Fruit fly (Drosophila melanogaster) whole organism, embryonic: ENCODE measurements around the gene TotA.

ENCODE experiments used
- Antp ChIP-seq: fragments of 200-800 bp; sonication (Bioruptor generic); optimal IDR thresholded peaks from 3 replicates; lab custom pipeline; 2016; ENCODE audit warnings: missing biosample characterization, missing genetic modification characterization
- Awh ChIP-seq: fragments of 200-800 bp; sonication (Bioruptor generic); IDR thresholded peaks from 2 replicates; pipeline ENCODE4, ENCODE4 v1.3.6; 2022; ENCODE audit warnings: missing biosample characterization, missing genetic modification characterization
- Bdp1 ChIP-seq: fragments of 200-800 bp; sonication (Bioruptor generic); optimal IDR thresholded peaks from 3 replicates; lab custom pipeline; 2016; ENCODE audit warnings: missing biosample characterization, missing genetic modification characterization
- CG10321 ChIP-seq: fragments of 200-800 bp; sonication (Bioruptor generic); IDR thresholded peaks from 2 replicates; pipeline ENCODE4 v1.3.6; 2022; ENCODE audit warnings: missing biosample characterization, missing genetic modification characterization
- CG10654 ChIP-seq: fragments of 200-800 bp; sonication (Bioruptor generic); optimal IDR thresholded peaks from 2 replicates; lab custom pipeline; 2016; ENCODE audit warnings: missing biosample characterization, missing genetic modification characterization
- CG12236 ChIP-seq: fragments of 200-800 bp; sonication (Bioruptor generic); optimal IDR thresholded peaks from 2 replicates; lab custom pipeline; 2016; ENCODE audit warnings: missing biosample characterization, missing genetic modification characterization
- CG12744 ChIP-seq: fragments of 200-800 bp; sonication (Bioruptor generic); optimal IDR thresholded peaks from 2 replicates; lab custom pipeline; 2016; ENCODE audit warnings: missing biosample characterization, missing genetic modification characterization
- CG15073 ChIP-seq: fragments of 200-800 bp; sonication (Bioruptor generic); optimal IDR thresholded peaks from 2 replicates; lab custom pipeline; 2016; ENCODE audit warnings: missing biosample characterization, missing genetic modification characterization
- CG17612 ChIP-seq: fragments of 200-800 bp; sonication (Bioruptor generic); IDR thresholded peaks from 2 replicates; pipeline ENCODE4 v1.3.6; 2022; ENCODE audit warnings: missing biosample characterization, missing genetic modification characterization
- CG30431 ChIP-seq: fragments of 200-800 bp; sonication (Bioruptor generic); optimal IDR thresholded peaks from 2 replicates; lab custom pipeline; 2017; ENCODE audit warnings: missing biosample characterization, missing genetic modification characterization
- CG3726 ChIP-seq: fragments of 200-800 bp; sonication (Bioruptor generic); IDR thresholded peaks from 3 replicates; pipeline ENCODE4, ENCODE4 v1.3.6; 2022; ENCODE audit warnings: missing biosample characterization, missing genetic modification characterization
- CG42726 ChIP-seq: fragments of 200-800 bp; sonication (Bioruptor generic); IDR thresholded peaks from 2 replicates; pipeline ENCODE4 v1.3.6; 2022; ENCODE audit warnings: missing biosample characterization, missing genetic modification characterization; ENCODE audit not compliant: partially characterized antibody
- CG4820 ChIP-seq: fragments of 200-800 bp; sonication (Bioruptor generic); optimal IDR thresholded peaks from 3 replicates; lab custom pipeline; 2016; ENCODE audit warnings: missing biosample characterization, missing genetic modification characterization
- CG6765 ChIP-seq: fragments of 200-800 bp; sonication (Bioruptor generic); optimal IDR thresholded peaks from 3 replicates; lab custom pipeline; 2017; ENCODE audit warnings: missing biosample characterization, mild to moderate bottlenecking, missing genetic modification characterization
- CG8089 ChIP-seq: fragments of 200-800 bp; sonication (Bioruptor generic); optimal IDR thresholded peaks from 3 replicates; lab custom pipeline; 2016; ENCODE audit warnings: missing biosample characterization, missing genetic modification characterization
- CTCF ChIP-seq: fragments of 200-800 bp; sonication (Bioruptor generic); optimal IDR thresholded peaks from 2 replicates; lab custom pipeline; 2017; ENCODE audit warnings: missing biosample characterization, mild to moderate bottlenecking, missing genetic modification characterization, moderate library complexity
- D ChIP-seq, 2 experiments: fragments of 200-800 bp in 1 of 2; fragments of >200 bp in 1 of 2; sonication (Bioruptor generic) in 1 of 2; optimal IDR thresholded peaks; 2 replicates in 1 of 2; 3 replicates in 1 of 2; lab custom pipeline; 2017; ENCODE audit warnings: mild to moderate bottlenecking in 1 of 2, missing biosample characterization in 1 of 2, missing genetic modification characterization in 1 of 2, missing genetic modification reagents in 1 of 2
- Dek ChIP-seq: fragments of 200-800 bp; sonication (Bioruptor generic); optimal IDR thresholded peaks from 3 replicates; lab custom pipeline; 2019; ENCODE audit warnings: missing biosample characterization, mild to moderate bottlenecking, missing genetic modification characterization, moderate library complexity
- Dip2 ChIP-seq: fragments of 200-800 bp; sonication (Bioruptor generic); IDR thresholded peaks from 2 replicates; pipeline ENCODE4 v1.3.6; 2022; ENCODE audit warnings: missing biosample characterization, missing genetic modification characterization
- Dref ChIP-seq: fragments of 200-800 bp; sonication (Bioruptor generic); IDR thresholded peaks from 2 replicates; pipeline ENCODE4 v1.3.6; 2022; ENCODE audit warnings: missing biosample characterization, missing genetic modification characterization
- HLH3B ChIP-seq: fragments of 200-800 bp; sonication (Bioruptor generic); IDR thresholded peaks from 2 replicates; pipeline ENCODE4 v1.3.6; 2022; ENCODE audit warnings: missing biosample characterization, missing genetic modification characterization
- Hmx ChIP-seq: fragments of 200-800 bp; sonication (Bioruptor generic); optimal IDR thresholded peaks from 2 replicates; lab custom pipeline; 2016; ENCODE audit warnings: missing biosample characterization, missing genetic modification characterization
- Lhr ChIP-seq: fragments of 200-800 bp; sonication (Bioruptor generic); optimal IDR thresholded peaks from 3 replicates; lab custom pipeline; 2017; ENCODE audit warnings: mild to moderate bottlenecking, missing biosample characterization, missing genetic modification reagents, missing genetic modification characterization
- Lpt ChIP-seq: fragments of >200 bp; optimal IDR thresholded peaks from 2 replicates; lab custom pipeline; 2018; ENCODE audit warnings: missing biosample characterization, missing genetic modification characterization
- Mrtf ChIP-seq: fragments of 200-800 bp; sonication (Bioruptor generic); IDR thresholded peaks from 3 replicates; pipeline ENCODE4 v1.3.6; 2022; ENCODE audit warnings: missing biosample characterization, missing genetic modification characterization
- NC2β ChIP-seq: fragments of 200-800 bp; sonication (Bioruptor generic); optimal IDR thresholded peaks from 2 replicates; lab custom pipeline; 2016; ENCODE audit warnings: missing biosample characterization, missing genetic modification characterization
- Rfx ChIP-seq: fragments of 200-800 bp; sonication (Bioruptor generic); IDR thresholded peaks from 2 replicates; pipeline ENCODE4 v1.3.6; 2022; ENCODE audit warnings: missing biosample characterization, missing genetic modification characterization
- Side ChIP-seq: fragments of 200-800 bp; sonication (Bioruptor generic); optimal IDR thresholded peaks from 2 replicates; lab custom pipeline; 2016; ENCODE audit warnings: missing biosample characterization, missing genetic modification characterization
- Trl ChIP-seq, 3 experiments: fragments of >200 bp in 2 of 3; fragments of 200-800 bp in 1 of 3; sonication (Bioruptor generic) in 1 of 3; optimal IDR thresholded peaks; 2 replicates in 1 of 3; 3 replicates in 2 of 3; lab custom pipeline; 2016 to 2017; ENCODE audit warnings: missing biosample characterization in 1 of 3, missing genetic modification characterization in 1 of 3
- croc ChIP-seq: fragments of 200-800 bp; sonication (Bioruptor generic); conservative IDR thresholded peaks from 3 replicates; pipeline ENCODE4 v1.3.6; 2022; ENCODE audit warnings: missing biosample characterization, missing genetic modification characterization
- da ChIP-seq: fragments of 200-800 bp; sonication (Bioruptor generic); optimal IDR thresholded peaks from 2 replicates; lab custom pipeline; 2016; ENCODE audit warnings: missing biosample characterization, missing genetic modification characterization
- exex ChIP-seq: fragments of 200-800 bp; sonication (Bioruptor generic); optimal IDR thresholded peaks from 4 replicates; lab custom pipeline; 2018; ENCODE audit warnings: missing biosample characterization, mild to moderate bottlenecking, missing genetic modification characterization, moderate library complexity
- fd102C ChIP-seq: fragments of 200-800 bp; sonication (Bioruptor generic); optimal IDR thresholded peaks from 2 replicates; lab custom pipeline; 2018; ENCODE audit warnings: missing biosample characterization, mild to moderate bottlenecking, missing genetic modification characterization, moderate library complexity
- gsb-n ChIP-seq: fragments of 200-800 bp; sonication (Bioruptor generic); optimal IDR thresholded peaks from 3 replicates; lab custom pipeline; 2018; ENCODE audit warnings: missing biosample characterization, mild to moderate bottlenecking, missing genetic modification characterization
- hbn ChIP-seq: fragments of 200-800 bp; sonication (Bioruptor generic); IDR thresholded peaks from 2 replicates; pipeline ENCODE4 v1.3.6; 2022; ENCODE audit warnings: missing biosample characterization, missing genetic modification characterization; ENCODE audit not compliant: partially characterized antibody
- hth ChIP-seq: fragments of >200 bp; optimal IDR thresholded peaks from 2 replicates; lab custom pipeline; 2017; ENCODE audit warnings: inconsistent platforms
- kah ChIP-seq: fragments of 200-800 bp; sonication (Bioruptor generic); optimal IDR thresholded peaks from 2 replicates; lab custom pipeline; 2018; ENCODE audit warnings: missing biosample characterization, mild to moderate bottlenecking, missing genetic modification characterization
- kni ChIP-seq: fragments of 200-800 bp; sonication (Bioruptor generic); optimal IDR thresholded peaks from 3 replicates; lab custom pipeline; 2017; ENCODE audit warnings: mild to moderate bottlenecking, missing biosample characterization, missing genetic modification reagents, missing genetic modification characterization
- lola ChIP-seq, 3 experiments: fragments of >200 bp in 2 of 3; fragments of 200-800 bp in 1 of 3; sonication (Bioruptor generic) in 1 of 3; optimal IDR thresholded peaks; 2 replicates each; lab custom pipeline; 2017 to 2019; ENCODE audit warnings: missing biosample characterization in 3 of 3, missing genetic modification characterization in 3 of 3, mild to moderate bottlenecking in 1 of 3, moderate library complexity in 1 of 3
- pros ChIP-seq: fragments of 200-800 bp; sonication (Bioruptor generic); optimal IDR thresholded peaks from 3 replicates; lab custom pipeline; 2019; ENCODE audit warnings: missing biosample characterization, mild to moderate bottlenecking, missing genetic modification characterization, moderate library complexity
- row ChIP-seq: fragments of 200-800 bp; sonication (Bioruptor generic); IDR thresholded peaks from 3 replicates; pipeline ENCODE4 v1.3.6; 2022; ENCODE audit warnings: missing biosample characterization, missing genetic modification characterization
- sd ChIP-seq: fragments of 200-800 bp; sonication (Bioruptor generic); optimal IDR thresholded peaks from 3 replicates; lab custom pipeline; 2018; ENCODE audit warnings: missing biosample characterization, mild to moderate bottlenecking, missing genetic modification characterization, moderate library complexity
- sens ChIP-seq: fragments of 200-800 bp; sonication (Bioruptor generic); peaks from one replicate; lab custom pipeline; 2016; ENCODE audit warnings: missing biosample characterization, missing genetic modification characterization
- sens-2 ChIP-seq: fragments of 200-800 bp; sonication (Bioruptor generic); IDR thresholded peaks from 2 replicates; pipeline ENCODE4 v1.3.6; 2022; ENCODE audit warnings: missing biosample characterization, missing genetic modification characterization
- sim ChIP-seq: fragments of 200-800 bp; sonication (Bioruptor generic); IDR thresholded peaks from 2 replicates; pipeline ENCODE4 v1.3.6; 2022; ENCODE audit warnings: missing biosample characterization, missing genetic modification characterization
- slp2 ChIP-seq: fragments of 200-800 bp; sonication (Bioruptor generic); optimal IDR thresholded peaks from 2 replicates; lab custom pipeline; 2016; ENCODE audit warnings: missing biosample characterization, missing genetic modification characterization
- sug ChIP-seq: fragments of 200-800 bp; optimal IDR thresholded peaks from 2 replicates; lab custom pipeline; 2019; ENCODE audit warnings: missing biosample characterization, mild to moderate bottlenecking, missing genetic modification characterization, moderate library complexity
- tup ChIP-seq: fragments of 200-800 bp; sonication (Bioruptor generic); optimal IDR thresholded peaks from 2 replicates; lab custom pipeline; 2016; ENCODE audit warnings: missing biosample characterization, mild to moderate bottlenecking, missing genetic modification characterization, moderate library complexity
- zen2 ChIP-seq: fragments of 200-800 bp; sonication (Bioruptor generic); IDR thresholded peaks from 3 replicates; pipeline ENCODE4 v1.3.6; 2022; ENCODE audit warnings: missing biosample characterization, missing genetic modification characterization; ENCODE audit not compliant: partially characterized antibody
- zfh2 ChIP-seq: fragments of 200-800 bp; sonication (Bioruptor generic); optimal IDR thresholded peaks from 2 replicates; lab custom pipeline; 2016; ENCODE audit warnings: missing biosample characterization, missing genetic modification characterization

The TotA gene

dm6 chr3R:20870736-20871135 is at the start of gene TotA:
TSS of gene TotA (plus strand) at chr3R:20871036.
- TF ChIP-seq sd (no peak), CG30431 (GFP tag; lab: Kevin White, UChicago) (no peak), exex (tag; lab: Kevin White, UChicago) (no peak), CG4820 (GFP tag; lab: Kevin White, UChicago) (no peak), CG10654 (GFP tag; lab: Kevin White, UChicago) (no peak), CG6765 (GFP tag; lab: Kevin White, UChicago) (no peak), Lpt (GFP tag; lab: Kevin White, UChicago) (no peak), HLH3B (GFP tag; lab: Robert Waterston, UW) (no peak), hbn (GFP tag; lab: Robert Waterston, UW) (no peak), CG12744 (GFP tag; lab: Kevin White, UChicago) (no peak), CG15073 (GFP tag; lab: Kevin White, UChicago) (no peak), CTCF (GFP tag; lab: Kevin White, UChicago) (no peak), D (optimal IDR thresholded peaks at IDR 0.05; lab: Kevin White, UChicago) (no peak), D (GFP tag; optimal IDR thresholded peaks at IDR 0.05; lab: Kevin White, UChicago) (no peak), Dref (no peak), slp2 (GFP tag; lab: Kevin White, UChicago) (no peak), Hmx (GFP tag; lab: Kevin White, UChicago) (no peak), sens (GFP tag; lab: Kevin White, UChicago) (no peak), sens-2 (GFP tag; lab: Robert Waterston, UW) (no peak), fd102C (no peak), CG3726 (GFP tag; lab: Robert Waterston, UW) (no peak)
- TF ChIP-seq, all 482 proteins: peak for 0

- TF ChIP-seq CG6765 (GFP tag; lab: Kevin White, UChicago): peak; percentile 84
- TF ChIP-seq zfh2 (GFP tag; lab: Kevin White, UChicago): peak; percentile 95
- TF ChIP-seq tup: peak; percentile 94
- TF ChIP-seq hth (lab: Kevin White, UChicago): no peak
- no peak for TF ChIP-seq CG42726
- TF ChIP-seq da (GFP tag; lab: Kevin White, UChicago): peak; percentile 92
- peak; percentile 96 for TF ChIP-seq row (GFP tag; lab: Robert Waterston, UW)
- TF ChIP-seq Side (GFP tag; lab: Kevin White, UChicago): peak; percentile 97
- TF ChIP-seq CG12236 (GFP tag; lab: Kevin White, UChicago): peak; percentile 72
- TF ChIP-seq CG10321 (GFP tag; lab: Robert Waterston, UW): peak; percentile 42; the same call in 1 of the 2 replicates
- no peak for TF ChIP-seq kah (GFP tag; lab: Kevin White, UChicago)
- TF ChIP-seq CG17612 (GFP tag; lab: Robert Waterston, UW): peak; percentile 44; the same call in 1 of the 2 replicates
- peak; percentile 85 for TF ChIP-seq gsb-n (tag; lab: Kevin White, UChicago)
- peak; percentile 96 for TF ChIP-seq NC2β (GFP tag; lab: Kevin White, UChicago)
- peak; percentile 63 for TF ChIP-seq kni
- peak; percentile 90 for TF ChIP-seq CG8089 (GFP tag; lab: Kevin White, UChicago)
- TF ChIP-seq Trl (optimal IDR thresholded peaks at IDR 0.05; lab: Kevin White, UChicago): no peak
- TF ChIP-seq Trl (GFP tag; optimal IDR thresholded peaks at IDR 0.05; lab: Kevin White, UChicago): peak; percentile 97
- TF ChIP-seq sug (tag; lab: Kevin White, UChicago): peak; percentile 90
- peak in 1 of 3 experiments; percentile 89 for TF ChIP-seq lola (GFP tag; optimal IDR thresholded peaks at IDR 0.05; lab: Kevin White, UChicago)
- peak; percentile 91 for TF ChIP-seq Bdp1 (GFP tag; lab: Kevin White, UChicago)
- TF ChIP-seq croc (GFP tag; lab: Robert Waterston, UW): peak; percentile 71
- TF ChIP-seq Dip2: 0 out of 2 replicates have a peak, but pooled peaks have one; percentile 54
- peak; percentile 84 for TF ChIP-seq Dek (tag; lab: Kevin White, UChicago)
- peak; percentile 78 for TF ChIP-seq Mrtf
- TF ChIP-seq Awh: peak; percentile 87
- TF ChIP-seq zen2 (GFP tag; lab: Robert Waterston, UW): no peak
- TF ChIP-seq sim (GFP tag; lab: Robert Waterston, UW): peak; percentile 63
- peak; percentile 92 for TF ChIP-seq Rfx (GFP tag; lab: Robert Waterston, UW)
- TF ChIP-seq Lhr: peak; percentile 92
- no peak for TF ChIP-seq pros (GFP tag; lab: Kevin White, UChicago)
- peak; percentile 97 for TF ChIP-seq Antp (GFP tag; lab: Kevin White, UChicago)
These were observed 48.9 kb upstream of the TotA start, which contains the start of the genes CG17271 and RpS20 for dm6 chr3R:20821815-20822375. TSS of gene CG17271 (minus strand) at chr3R:20821848. TSS of gene RpS20 (plus strand) at chr3R:20822181.
